Worm (Caenorhabditis elegans) whole organism, L4 larva: ENCODE results near the gene C34E10.12.
"Not testable (repeated sequence)": the region's sequence is repeated elsewhere in the genome, so short reads cannot be mapped to it uniquely, and the experiment has no call there.

ENCODE experiments used
- D1046.2 ChIP-seq: fragments of 200-800 bp; sonication (Bioruptor generic); IDR thresholded peaks from 2 replicates; pipeline ENCODE4 v1.3.6; 2022; ENCODE audit warnings: missing genetic modification characterization, missing compliant biosample characterization
- F10B5.3 ChIP-seq: sonication (generic microtip); optimal IDR thresholded peaks from 2 replicates; lab custom pipeline; 2016; ENCODE audit warnings: mild to moderate bottlenecking, missing genetic modification characterization, missing compliant biosample characterization
- F37D6.2 ChIP-seq: sonication (generic microtip); optimal IDR thresholded peaks from 2 replicates; lab custom pipeline; 2016; ENCODE audit warnings: mild to moderate bottlenecking, missing genetic modification characterization, missing compliant biosample characterization
- T20F7.1 ChIP-seq: fragments of 200-800 bp; sonication (Bioruptor generic); optimal IDR thresholded peaks from 2 replicates; lab custom pipeline; 2018; ENCODE audit warnings: mild to moderate bottlenecking, missing genetic modification characterization, missing compliant biosample characterization
- Y105C5A.15 ChIP-seq: fragments of 200-800 bp; sonication (Bioruptor generic); IDR thresholded peaks from 2 replicates; pipeline ENCODE4 v1.3.6; 2022; ENCODE audit warnings: missing genetic modification characterization, missing compliant biosample characterization
- aha-1 ChIP-seq: fragments of 150-350 bp; peaks from one replicate; lab custom pipeline; 2014; ENCODE audit warnings: missing biosample characterization, missing genetic modification characterization
- arid-1 ChIP-seq: fragments of 200-800 bp; sonication (Bioruptor generic); conservative IDR thresholded peaks from 2 replicates; pipeline ENCODE4 v1.3.6; 2022; ENCODE audit warnings: missing genetic modification reagents, missing genetic modification characterization, missing compliant biosample characterization
- ceh-20 ChIP-seq: fragments of 200-800 bp; sonication (Bioruptor generic); IDR thresholded peaks from 2 replicates; pipeline ENCODE4 v1.3.6; 2022; ENCODE audit warnings: missing genetic modification reagents, missing genetic modification characterization, missing compliant biosample characterization
- ceh-44 ChIP-seq: fragments of 200-800 bp; sonication (Bioruptor generic); IDR thresholded peaks from 2 replicates; pipeline ENCODE4 v1.3.6; 2022; ENCODE audit warnings: missing genetic modification reagents, missing genetic modification characterization, missing compliant biosample characterization
- daf-16 ChIP-seq, 3 experiments: sonication (generic microtip); optimal IDR thresholded peaks; 2 replicates each; lab custom pipeline; 2016 to 2017; ENCODE audit warnings: missing genetic modification characterization in 3 of 3, missing genetic modification reagents in 3 of 3, mild to moderate bottlenecking in 2 of 3, missing compliant biosample characterization in 2 of 3, missing biosample characterization in 1 of 3, moderate library complexity in 1 of 3
- daf-8 ChIP-seq: fragments of 200-800 bp; sonication (Bioruptor generic); IDR thresholded peaks from 2 replicates; pipeline ENCODE4 v1.3.6; 2022; ENCODE audit warnings: missing genetic modification characterization, missing compliant biosample characterization
- dmd-8 ChIP-seq: fragments of 200-800 bp; sonication (Bioruptor generic); IDR thresholded peaks from 2 replicates; pipeline ENCODE4 v1.3.6; 2022; ENCODE audit warnings: missing genetic modification characterization, missing compliant biosample characterization
- dmd-9 ChIP-seq: fragments of 200-800 bp; sonication (Bioruptor generic); IDR thresholded peaks from 2 replicates; pipeline ENCODE4 v1.3.6; 2022; ENCODE audit warnings: missing genetic modification reagents, missing genetic modification characterization, missing compliant biosample characterization
- dpl-1 ChIP-seq: fragments of 150-350 bp; optimal IDR thresholded peaks from 2 replicates; lab custom pipeline; 2014; ENCODE audit warnings: missing biosample characterization, missing genetic modification reagents, missing genetic modification characterization
- duxl-1 ChIP-seq: sonication (generic microtip); optimal IDR thresholded peaks from 2 replicates; lab custom pipeline; 2016; ENCODE audit warnings: mild to moderate bottlenecking, missing genetic modification characterization, moderate library complexity, missing compliant biosample characterization; ENCODE audit not compliant: poor library complexity
- dve-1 ChIP-seq: sonication (generic microtip); optimal IDR thresholded peaks from 2 replicates; lab custom pipeline; 2017; ENCODE audit warnings: antibody characterized with exemption, mild to moderate bottlenecking, missing genetic modification characterization, missing compliant biosample characterization; ENCODE audit not compliant: insufficient read depth
- hif-1 ChIP-seq, 2 experiments: sonication (generic microtip); optimal IDR thresholded peaks; 2 replicates each; lab custom pipeline; 2016 to 2017; ENCODE audit warnings: missing compliant biosample characterization in 2 of 2, missing genetic modification characterization in 2 of 2, missing genetic modification reagents in 2 of 2, missing genotype in 2 of 2, mild to moderate bottlenecking in 1 of 2
- hlh-30 ChIP-seq: sonication (generic microtip); optimal IDR thresholded peaks from 2 replicates; lab custom pipeline; 2017; ENCODE audit warnings: antibody characterized with exemption, mild to moderate bottlenecking, missing genetic modification characterization, missing compliant biosample characterization; ENCODE audit not compliant: insufficient read depth
- jun-1 ChIP-seq: fragments of 150-350 bp; optimal IDR thresholded peaks from 2 replicates; lab custom pipeline; 2014; ENCODE audit warnings: missing biosample characterization, missing genetic modification reagents, missing genetic modification characterization
- lin-1 ChIP-seq: fragments of 200-800 bp; sonication (Bioruptor generic); IDR thresholded peaks from 2 replicates; pipeline ENCODE4 v1.3.6; 2022; ENCODE audit warnings: missing genetic modification reagents, missing genetic modification characterization, missing compliant biosample characterization
- lin-13 ChIP-seq: fragments of 150-350 bp; optimal IDR thresholded peaks from 2 replicates; lab custom pipeline; 2014; ENCODE audit warnings: missing biosample characterization, missing genetic modification reagents, missing genetic modification characterization
- lin-38 ChIP-seq: fragments of 200-800 bp; sonication (Bioruptor generic); IDR thresholded peaks from 2 replicates; pipeline ENCODE4 v1.3.6; 2022; ENCODE audit warnings: missing genetic modification reagents, missing genetic modification characterization, missing compliant biosample characterization
- lir-3 ChIP-seq: sonication (generic microtip); optimal IDR thresholded peaks from 2 replicates; lab custom pipeline; 2016; ENCODE audit warnings: mild to moderate bottlenecking, missing genetic modification characterization, missing compliant biosample characterization
- madf-5 ChIP-seq, 2 experiments: fragments of 200-800 bp; sonication (Bioruptor generic); IDR thresholded peaks; 2 replicates each; pipeline ENCODE4 v1.3.6; 2022; ENCODE audit warnings: missing compliant biosample characterization in 2 of 2, missing genetic modification characterization in 2 of 2
- madf-9 ChIP-seq: fragments of 200-800 bp; sonication (Bioruptor generic); conservative IDR thresholded peaks from 2 replicates; pipeline ENCODE4 v1.3.6; 2022; ENCODE audit warnings: missing genetic modification reagents, missing genetic modification characterization, missing compliant biosample characterization
- mdl-1 ChIP-seq, 2 experiments: fragments of 150-350 bp in 1 of 2; sonication (generic microtip) in 1 of 2; optimal IDR thresholded peaks; 2 replicates each; lab custom pipeline; 2014 to 2017; ENCODE audit warnings: missing biosample characterization in 2 of 2, missing genetic modification characterization in 2 of 2
- mdt-29 ChIP-seq: fragments of 200-800 bp; sonication (Bioruptor generic); IDR thresholded peaks from 2 replicates; pipeline ENCODE4 v1.3.6; 2022; ENCODE audit warnings: missing genetic modification reagents, missing genetic modification characterization, missing compliant biosample characterization
- mxl-2 ChIP-seq: fragments of 200-800 bp; sonication (Bioruptor generic); conservative IDR thresholded peaks from 2 replicates; pipeline ENCODE4 v1.3.6; 2022; ENCODE audit warnings: missing genetic modification reagents, missing genetic modification characterization, missing compliant biosample characterization
- mxl-3 ChIP-seq: fragments of 200-800 bp; sonication (Bioruptor generic); optimal IDR thresholded peaks from 2 replicates; lab custom pipeline; 2018; ENCODE audit warnings: mild to moderate bottlenecking, missing genetic modification characterization, missing compliant biosample characterization
- nhr-111 ChIP-seq: fragments of 200-800 bp; sonication (Bioruptor generic); optimal IDR thresholded peaks from 2 replicates; lab custom pipeline; 2018; ENCODE audit warnings: mild to moderate bottlenecking, missing genetic modification characterization, missing compliant biosample characterization
- nhr-41 ChIP-seq: fragments of 200-800 bp; sonication (Bioruptor generic); IDR thresholded peaks from 2 replicates; pipeline ENCODE4 v1.3.6; 2022; ENCODE audit warnings: missing genetic modification reagents, missing genetic modification characterization, missing compliant biosample characterization
- nhr-48 ChIP-seq: sonication (generic microtip); optimal IDR thresholded peaks from 2 replicates; lab custom pipeline; 2016; ENCODE audit warnings: mild to moderate bottlenecking, missing genetic modification characterization, missing compliant biosample characterization
- nhr-77 ChIP-seq: fragments of 150-350 bp; optimal IDR thresholded peaks from 2 replicates; lab custom pipeline; 2014; ENCODE audit warnings: missing biosample characterization, missing genetic modification characterization
- spr-3 ChIP-seq: fragments of 200-800 bp; sonication (Bioruptor generic); optimal IDR thresholded peaks from 2 replicates; lab custom pipeline; 2018; ENCODE audit warnings: mild to moderate bottlenecking, missing genetic modification characterization, missing compliant biosample characterization
- tra-1 ChIP-seq: fragments of 200-800 bp; sonication (Bioruptor generic); IDR thresholded peaks from 2 replicates; pipeline ENCODE4 v1.3.6; 2022; ENCODE audit warnings: missing genetic modification reagents, missing genetic modification characterization, missing compliant biosample characterization
- vab-7 ChIP-seq: fragments of 200-800 bp; sonication (Bioruptor generic); IDR thresholded peaks from 2 replicates; pipeline ENCODE4 v1.3.6; 2022; ENCODE audit warnings: missing genetic modification reagents, missing genetic modification characterization, missing compliant biosample characterization
- zfp-3 ChIP-seq: fragments of 200-800 bp; sonication (Bioruptor generic); conservative IDR thresholded peaks from 2 replicates; pipeline ENCODE4 v1.3.6; 2022; ENCODE audit warnings: missing genetic modification reagents, missing genetic modification characterization, missing compliant biosample characterization
- zip-11 ChIP-seq: fragments of 200-800 bp; sonication (Bioruptor generic); IDR thresholded peaks from 2 replicates; pipeline ENCODE4 v1.3.6; 2022; ENCODE audit warnings: missing genetic modification characterization, missing compliant biosample characterization
- zip-2 ChIP-seq: fragments of 150-350 bp; optimal IDR thresholded peaks from 2 replicates; lab custom pipeline; 2014; ENCODE audit warnings: missing biosample characterization, missing genetic modification characterization

The C34E10.12 gene

DNA sequence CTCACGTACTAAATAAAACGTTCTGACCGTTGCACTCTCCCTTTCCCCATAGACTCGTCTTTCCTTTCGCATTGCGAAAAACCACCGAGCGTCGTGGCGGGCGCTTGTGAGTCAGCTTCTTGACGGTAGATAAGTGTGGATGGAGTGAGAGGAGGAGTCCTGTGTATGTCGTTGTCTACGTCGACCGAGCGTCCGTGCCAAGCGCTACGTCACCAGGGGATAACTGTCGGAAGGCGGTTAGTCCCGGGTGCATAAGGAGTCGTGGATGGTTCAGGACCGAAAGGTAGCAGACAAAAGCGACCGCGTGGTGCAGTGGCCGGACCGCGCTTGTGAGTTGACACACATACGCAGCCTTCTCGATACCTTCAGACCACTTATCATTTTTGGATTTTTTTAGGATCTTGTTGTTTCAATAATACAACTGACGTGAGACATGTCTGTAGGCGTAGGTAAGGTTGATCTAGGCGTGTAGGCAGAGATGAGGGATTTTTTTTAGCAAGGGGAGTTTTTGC lies 16.5 kb downstream of the C34E10.12 start (continued):
- TF ChIP-seq mxl-2 (GFP tag; lab: Robert Waterston, UW) = 0 out of 2 replicates have a peak, but pooled peaks have one; percentile 18
- TF ChIP-seq daf-8 (GFP tag; lab: Robert Waterston, UW) = peak; percentile 88; the same call in 1 of the 2 replicates
- TF ChIP-seq nhr-77 (tag; lab: Kevin White, UChicago) = peak; percentile 27
- peak; percentile 76 for TF ChIP-seq mdt-29
- peak; percentile 43 for TF ChIP-seq lir-3 (tag; lab: Kevin White, UChicago)
- TF ChIP-seq jun-1 (tag; lab: Kevin White, UChicago) = peak; percentile 45
- peak; percentile 57 for TF ChIP-seq F37D6.2 (tag; lab: Kevin White, UChicago)
- peak; percentile 78; the same call in 1 of the 2 replicates for TF ChIP-seq ceh-20 (GFP tag; lab: Robert Waterston, UW)
- TF ChIP-seq vab-7 (GFP tag; lab: Robert Waterston, UW) = peak; percentile 75
- peak in 1 of 2 experiments; percentile 40 for TF ChIP-seq mdl-1 (tag; optimal IDR thresholded peaks at IDR 0.05; lab: Kevin White, UChicago)
- peak; percentile 52 for TF ChIP-seq T20F7.1 (GFP tag; lab: Kevin White, UChicago)
- peak; percentile 80 for TF ChIP-seq lin-38 (GFP tag; lab: Robert Waterston, UW)
- 0 out of 2 replicates have a peak, but pooled peaks have one; percentile 68 for TF ChIP-seq zip-11
- peak; percentile 82; the same call in 1 of the 2 replicates for TF ChIP-seq arid-1 (GFP tag; lab: Robert Waterston, UW)
- TF ChIP-seq mxl-3 (GFP tag; lab: Kevin White, UChicago) = peak; percentile 86
- TF ChIP-seq duxl-1 (tag; lab: Kevin White, UChicago) = peak; percentile 51
- TF ChIP-seq D1046.2 = 0 out of 2 replicates have a peak, but pooled peaks have one; percentile 49
- peak; percentile 70 for TF ChIP-seq lin-13
- TF ChIP-seq zip-2 (tag; lab: Kevin White, UChicago) = peak; percentile 52
- peak in 1 of 2 experiments; percentile 26; a peak in 1 of 4 replicates for TF ChIP-seq madf-5 (GFP tag; IDR thresholded peaks at IDR 0.05; lab: Robert Waterston, UW)
- peak; percentile 76 for TF ChIP-seq spr-3 (GFP tag; lab: Kevin White, UChicago)
- peak; percentile 64 for TF ChIP-seq madf-9
- peak; percentile 67 for TF ChIP-seq F10B5.3
- TF ChIP-seq nhr-111 (GFP tag; lab: Kevin White, UChicago) = peak; percentile 35
- TF ChIP-seq dmd-8 (GFP tag; lab: Robert Waterston, UW) = peak; percentile 68
- 0 out of 2 replicates have a peak, but pooled peaks have one; percentile 8 for TF ChIP-seq dmd-9
- peak; percentile 73; the same call in 1 of the 2 replicates for TF ChIP-seq tra-1 (GFP tag; lab: Robert Waterston, UW)
- peak; percentile 71 for TF ChIP-seq nhr-41 (GFP tag; lab: Robert Waterston, UW)
- TF ChIP-seq Y105C5A.15 (GFP tag; lab: Robert Waterston, UW) = 0 out of 2 replicates have a peak, but pooled peaks have one; percentile 36
- peak; percentile 41 for TF ChIP-seq dpl-1 (GFP tag; lab: Kevin White, UChicago)
- peak; percentile 70 for TF ChIP-seq dve-1
- peak; percentile 53; the same call in 1 of the 2 replicates for TF ChIP-seq zfp-3 (GFP tag; lab: Robert Waterston, UW)
- peak; percentile 73 for TF ChIP-seq lin-1 (GFP tag; lab: Robert Waterston, UW)
- peak; percentile 57 to 83 for TF ChIP-seq daf-16 (GFP tag; optimal IDR thresholded peaks at IDR 0.05; lab: Kevin White, UChicago)
- not testable (repeated sequence) for TF ChIP-seq daf-16 (tag; optimal IDR thresholded peaks at IDR 0.05; lab: Kevin White, UChicago)
- TF ChIP-seq hlh-30 (tag; lab: Kevin White, UChicago) = peak; percentile 56
- TF ChIP-seq aha-1 = peak; percentile 14
- peak; percentile 41 to 62 for TF ChIP-seq hif-1 (tag; optimal IDR thresholded peaks at IDR 0.05; lab: Kevin White, UChicago)
- peak; percentile 77 for TF ChIP-seq nhr-48
- peak; percentile 6; the same call in 1 of the 2 replicates for TF ChIP-seq ceh-44
